Worm (Caenorhabditis elegans) whole organism, midembryonic: ENCODE data around the gene K01D12.8.

Experiments
- T22C8.4 ChIP-seq: fragments of 200-800 bp; sonication (Bioruptor generic); IDR thresholded peaks from 2 replicates; pipeline ENCODE4 v1.3.6; 2022; ENCODE audit warnings: missing genetic modification characterization, missing compliant biosample characterization
- cog-1 ChIP-seq: sonication (generic microtip); optimal IDR thresholded peaks from 2 replicates; lab custom pipeline; 2016; ENCODE audit warnings: missing genetic modification characterization, missing compliant biosample characterization
- flt-1 ChIP-seq: fragments of 200-800 bp; sonication (Bioruptor generic); IDR thresholded peaks from 2 replicates; pipeline ENCODE4 v1.3.6; 2022; ENCODE audit warnings: missing genetic modification characterization, missing compliant biosample characterization
- klf-2 ChIP-seq: fragments of 200-800 bp; sonication (Bioruptor generic); conservative IDR thresholded peaks from 2 replicates; pipeline ENCODE4 v1.3.6; 2022; ENCODE audit warnings: missing genetic modification reagents, missing genetic modification characterization, missing compliant biosample characterization
- med-1 ChIP-seq: sonication (generic microtip); optimal IDR thresholded peaks from 2 replicates; lab custom pipeline; 2017; ENCODE audit warnings: missing genetic modification characterization, mild to moderate bottlenecking, missing compliant biosample characterization, antibody characterized with exemption, missing genetic modification reagents; ENCODE audit not compliant: insufficient read depth
- ref-1 ChIP-seq: fragments of 200-800 bp; sonication (Bioruptor generic); conservative IDR thresholded peaks from 2 replicates; pipeline ENCODE4 v1.3.6; 2022; ENCODE audit warnings: missing genetic modification reagents, missing genetic modification characterization, missing compliant biosample characterization
- tab-1 ChIP-seq: fragments of 200-800 bp; sonication (Bioruptor generic); IDR thresholded peaks from 2 replicates; pipeline ENCODE4 v1.3.6; 2022; ENCODE audit warnings: missing genetic modification characterization, missing compliant biosample characterization
- ztf-23 ChIP-seq: fragments of 200-800 bp; sonication (Bioruptor generic); IDR thresholded peaks from 2 replicates; pipeline ENCODE4 v1.3.6; 2022; ENCODE audit warnings: missing genetic modification reagents, missing genetic modification characterization, missing compliant biosample characterization
- ztf-29 ChIP-seq: fragments of 200-800 bp; sonication (Bioruptor generic); IDR thresholded peaks from 2 replicates; pipeline ENCODE4 v1.3.6; 2022; ENCODE audit warnings: missing genetic modification reagents, missing genetic modification characterization, missing compliant biosample characterization

K01D12.8 gene

DNA sequence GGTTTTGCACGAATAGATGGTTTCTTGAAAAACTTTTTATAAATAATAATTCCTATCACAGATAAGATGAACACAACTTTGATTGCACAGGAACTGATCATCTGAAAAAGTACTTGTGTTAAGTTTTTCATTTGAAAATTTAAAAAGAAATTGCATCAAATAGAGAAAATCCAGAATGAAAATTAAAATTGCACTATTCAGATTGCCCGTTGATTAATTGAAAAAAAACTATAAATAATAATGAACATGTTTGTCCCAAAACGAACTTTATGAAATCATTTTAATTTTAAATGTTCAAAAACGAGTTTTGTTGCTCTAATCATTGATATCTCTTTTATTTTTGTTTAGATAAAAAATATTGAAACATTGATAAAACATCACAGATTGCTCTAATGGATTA lies 14.8 kb downstream of the K01D12.8 start, which contains the start of gene cdr-3:
cdr-3 (minus strand) TSS at position 101 of the 400 bp plus-strand sequence.
- TF ChIP-seq flt-1 (GFP tag; lab: Robert Waterston, UW), result no peak
- no peak for TF ChIP-seq med-1 (GFP tag; lab: Kevin White, UChicago)

- no peak for TF ChIP-seq med-1 (GFP tag; lab: Kevin White, UChicago)
- no peak for TF ChIP-seq cog-1 (tag; lab: Kevin White, UChicago)
- no peak for TF ChIP-seq T22C8.4
- TF ChIP-seq ztf-23 (GFP tag; lab: Robert Waterston, UW), result no peak
- no peak for TF ChIP-seq ztf-29 (GFP tag; lab: Robert Waterston, UW)
Observed at ce11 chrV:12418292-12418691, 15.8 kb downstream of the K01D12.8 start, which contains the start of gene C54D10.3. Gene C54D10.3 (plus strand): TSS chrV:12418592.

DNA sequence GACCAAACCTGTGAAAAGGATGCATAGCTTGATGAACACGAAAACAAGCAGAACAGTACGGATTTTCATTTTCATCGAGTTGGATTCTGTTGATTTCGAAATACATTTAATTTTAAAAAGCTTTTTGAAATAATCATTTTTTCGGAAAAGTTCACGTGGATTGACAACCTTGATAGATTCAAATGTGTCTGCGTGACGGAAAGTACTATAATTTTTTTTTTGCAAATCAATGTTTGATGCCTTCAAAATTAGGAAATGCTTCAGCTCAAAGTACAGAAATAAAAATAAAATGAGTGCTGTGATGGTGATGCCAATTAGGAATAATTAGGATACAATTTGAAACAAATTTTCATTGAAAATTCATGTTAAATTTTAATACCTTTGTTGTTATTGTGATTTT lies 18.4 kb downstream of the K01D12.8 start, which contains the start of gene C54D10.4:
C54D10.4 (minus strand) TSS at position 101 of the 400 bp plus-strand sequence.
- TF ChIP-seq klf-2 (no peak), flt-1 (GFP tag; lab: Robert Waterston, UW) (no peak)

DNA sequence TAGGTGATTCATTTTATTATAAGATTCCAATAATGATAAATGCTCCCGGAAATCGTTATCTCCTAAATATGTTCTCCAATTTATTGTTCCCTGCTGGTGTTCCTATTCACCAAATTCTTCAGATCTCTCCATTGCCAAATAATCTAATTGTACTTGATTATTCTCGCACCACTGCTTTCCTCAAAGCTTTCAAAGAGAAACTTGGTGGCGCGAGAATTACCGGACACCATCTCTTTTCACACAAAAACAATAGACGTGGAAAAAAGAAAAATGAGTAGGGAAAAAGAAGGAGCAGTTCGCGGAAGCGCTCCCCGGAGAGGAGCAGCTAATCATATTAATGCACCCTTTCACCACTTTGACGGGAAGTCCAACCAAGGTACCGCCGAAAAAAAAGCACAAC lies 18.9 kb downstream of the K01D12.8 start:
- TF ChIP-seq med-1 (GFP tag; lab: Kevin White, UChicago), result no peak
- TF ChIP-seq tab-1 (GFP tag; lab: Robert Waterston, UW), result no peak
- TF ChIP-seq ztf-23 (GFP tag; lab: Robert Waterston, UW), result no peak
- no peak for TF ChIP-seq T22C8.4
- TF ChIP-seq klf-2, result no peak
- TF ChIP-seq flt-1 (GFP tag; lab: Robert Waterston, UW), result no peak
- TF ChIP-seq ref-1 (GFP tag; lab: Robert Waterston, UW), result no peak
- no peak for TF ChIP-seq cog-1 (tag; lab: Kevin White, UChicago)
- no peak for TF ChIP-seq ztf-29 (GFP tag; lab: Robert Waterston, UW)

DNA sequence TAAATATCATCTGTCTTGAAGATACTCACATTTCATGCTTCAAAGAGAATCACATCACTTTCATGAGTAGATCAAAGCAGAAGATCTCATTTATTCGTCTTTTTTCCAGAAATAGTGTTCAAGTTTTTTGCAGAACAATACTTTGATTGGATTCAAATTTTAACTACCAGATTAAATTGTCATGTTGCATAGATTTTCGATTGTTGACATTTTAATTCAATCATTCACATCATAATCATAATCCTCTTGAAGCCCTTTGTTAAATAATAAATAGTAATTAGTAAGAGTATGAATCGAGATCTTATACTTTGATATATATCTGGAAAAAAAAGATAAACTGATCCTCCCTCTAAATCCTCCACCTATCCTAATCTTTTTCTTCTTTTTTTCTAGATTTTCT lies 25.4 kb downstream of the K01D12.8 start:
- TF ChIP-seq ref-1 (GFP tag; lab: Robert Waterston, UW) (no peak), ztf-29 (GFP tag; lab: Robert Waterston, UW) (no peak), flt-1 (GFP tag; lab: Robert Waterston, UW) (no peak), klf-2 (no peak), cog-1 (tag; lab: Kevin White, UChicago) (no peak), tab-1 (GFP tag; lab: Robert Waterston, UW) (no peak), med-1 (GFP tag; lab: Kevin White, UChicago) (no peak), T22C8.4 (no peak), ztf-23 (GFP tag; lab: Robert Waterston, UW) (no peak)

DNA sequence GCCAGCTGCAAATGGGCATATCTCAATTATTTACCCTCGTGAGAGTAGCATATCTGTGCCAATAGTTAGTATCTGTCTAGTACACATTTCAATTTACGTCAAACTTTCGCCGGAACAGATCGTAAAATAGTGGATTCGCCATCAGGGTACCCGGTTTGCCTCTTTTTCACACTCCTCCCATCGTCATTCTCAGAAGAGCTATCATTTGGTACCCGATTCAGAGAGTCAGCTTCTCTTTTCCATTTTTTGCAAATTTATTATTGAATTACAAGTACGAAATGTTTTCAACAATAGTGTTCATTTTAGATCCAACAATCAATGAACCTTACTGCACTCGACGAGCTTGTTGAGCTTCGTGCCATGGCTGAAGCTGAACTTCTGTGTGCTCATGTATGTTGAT lies 26.6 kb downstream of the K01D12.8 start, which contains the start of gene C54D10.5:
C54D10.5 (plus strand) TSS at position 301 of the 400 bp plus-strand sequence.
- TF ChIP-seq ztf-23 (GFP tag; lab: Robert Waterston, UW) (no peak), flt-1 (GFP tag; lab: Robert Waterston, UW) (no peak), ztf-29 (GFP tag; lab: Robert Waterston, UW) (no peak), klf-2 (no peak), med-1 (GFP tag; lab: Kevin White, UChicago) (no peak), T22C8.4 (no peak), cog-1 (tag; lab: Kevin White, UChicago) (no peak), ref-1 (GFP tag; lab: Robert Waterston, UW) (no peak), tab-1 (GFP tag; lab: Robert Waterston, UW) (no peak)

ce11 chrV:12432111-12432510 lies 29.7 kb downstream of the K01D12.8 start, which contains the start of gene C54D10.13:
Gene C54D10.13 (minus strand): TSS chrV:12432289.
- no peak for TF ChIP-seq cog-1 (tag; lab: Kevin White, UChicago)
- TF ChIP-seq tab-1 (GFP tag; lab: Robert Waterston, UW), result no peak
- TF ChIP-seq med-1 (GFP tag; lab: Kevin White, UChicago), result no peak
- no peak for TF ChIP-seq ztf-29 (GFP tag; lab: Robert Waterston, UW)
- TF ChIP-seq ref-1 (GFP tag; lab: Robert Waterston, UW), result no peak
- no peak for TF ChIP-seq T22C8.4
- no peak for TF ChIP-seq flt-1 (GFP tag; lab: Robert Waterston, UW)
- no peak for TF ChIP-seq ztf-23 (GFP tag; lab: Robert Waterston, UW)
- TF ChIP-seq klf-2, result no peak

DNA sequence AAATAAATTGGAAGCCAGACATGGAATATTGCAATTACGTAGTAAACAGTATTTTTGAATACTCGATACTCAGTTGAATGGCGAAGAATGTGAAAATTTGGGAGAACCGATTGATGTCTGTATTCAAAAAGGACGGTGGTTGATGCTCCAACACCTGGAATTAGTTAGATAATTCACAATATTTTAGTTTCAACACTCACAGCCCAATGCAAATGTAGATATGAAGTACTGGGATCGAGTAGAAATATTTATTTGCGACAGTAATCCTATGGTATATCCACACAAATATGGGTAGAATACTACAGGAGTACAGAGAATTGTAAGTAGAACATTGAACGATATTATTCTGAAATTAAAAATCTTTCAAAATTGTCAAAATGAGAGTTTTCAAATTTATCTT lies 30.6 kb downstream of the K01D12.8 start:
- TF ChIP-seq ref-1 (GFP tag; lab: Robert Waterston, UW) (no peak), T22C8.4 (no peak), cog-1 (tag; lab: Kevin White, UChicago) (no peak), tab-1 (GFP tag; lab: Robert Waterston, UW) (no peak), ztf-23 (GFP tag; lab: Robert Waterston, UW) (no peak), ztf-29 (GFP tag; lab: Robert Waterston, UW) (no peak), med-1 (GFP tag; lab: Kevin White, UChicago) (no peak), flt-1 (GFP tag; lab: Robert Waterston, UW) (no peak), klf-2 (no peak)

- no peak for TF ChIP-seq T22C8.4
- no peak for TF ChIP-seq med-1 (GFP tag; lab: Kevin White, UChicago)
- TF ChIP-seq cog-1 (tag; lab: Kevin White, UChicago), result no peak
- TF ChIP-seq flt-1 (GFP tag; lab: Robert Waterston, UW), result no peak
- TF ChIP-seq tab-1 (GFP tag; lab: Robert Waterston, UW), result no peak
- TF ChIP-seq ref-1 (GFP tag; lab: Robert Waterston, UW), result no peak
Observed at ce11 chrV:12433717-12434116, 31.3 kb downstream of the K01D12.8 start, which contains the start of gene srh-25. Gene srh-25 (minus strand): TSS chrV:12433817.

- TF ChIP-seq med-1 (GFP tag; lab: Kevin White, UChicago) (no peak), ztf-29 (GFP tag; lab: Robert Waterston, UW) (no peak), flt-1 (GFP tag; lab: Robert Waterston, UW) (no peak), ztf-23 (GFP tag; lab: Robert Waterston, UW) (no peak), klf-2 (no peak), cog-1 (tag; lab: Kevin White, UChicago) (no peak), ref-1 (GFP tag; lab: Robert Waterston, UW) (no peak), T22C8.4 (no peak), tab-1 (GFP tag; lab: Robert Waterston, UW) (no peak)
Observed at ce11 chrV:12441420-12441819, 39.0 kb downstream of the K01D12.8 start, which contains the start of gene pals-37. Gene pals-37 (minus strand): TSS chrV:12441520.
